Worm (Caenorhabditis elegans) whole organism, mixed stage, embryonic: ENCODE data around the gene K01D12.20.

Experiments
- bed-3 ChIP-seq: fragments of 200-800 bp; sonication (Bioruptor generic); optimal IDR thresholded peaks from 3 replicates; lab custom pipeline; 2018; ENCODE audit warnings: mild to moderate bottlenecking, missing genetic modification characterization, moderate library complexity, missing compliant biosample characterization
- blmp-1 ChIP-seq: fragments of 150-350 bp; optimal IDR thresholded peaks from 2 replicates; lab custom pipeline; 2014; ENCODE audit warnings: missing biosample characterization, missing genetic modification characterization
- ceh-39 ChIP-seq: fragments of 150-350 bp; optimal IDR thresholded peaks from 2 replicates; lab custom pipeline; 2014; ENCODE audit warnings: missing biosample characterization, missing genetic modification characterization
- ceh-43 ChIP-seq: fragments of 200-800 bp; sonication (Bioruptor generic); optimal IDR thresholded peaks from 2 replicates; lab custom pipeline; 2018; ENCODE audit warnings: mild to moderate bottlenecking, missing genetic modification characterization, moderate library complexity, missing compliant biosample characterization
- ceh-83 ChIP-seq: fragments of 200-800 bp; sonication (Bioruptor generic); optimal IDR thresholded peaks from 2 replicates; lab custom pipeline; 2018; ENCODE audit warnings: mild to moderate bottlenecking, missing genetic modification characterization, missing compliant biosample characterization
- ces-1 ChIP-seq: fragments of 150-350 bp; optimal IDR thresholded peaks from 2 replicates; lab custom pipeline; 2014; ENCODE audit warnings: missing biosample characterization, missing genetic modification reagents, missing genetic modification characterization
- cnd-1 ChIP-seq: fragments of 200-800 bp; sonication (Bioruptor generic); optimal IDR thresholded peaks from 2 replicates; lab custom pipeline; 2018; ENCODE audit warnings: mild to moderate bottlenecking, missing genetic modification characterization, missing compliant biosample characterization
- elt-1 ChIP-seq: sonication (generic microtip); optimal IDR thresholded peaks from 2 replicates; lab custom pipeline; 2017; ENCODE audit warnings: missing genetic modification characterization, mild to moderate bottlenecking, missing compliant biosample characterization, antibody characterized with exemption, moderate library complexity, borderline replicate concordance; ENCODE audit not compliant: insufficient read depth
- elt-3 ChIP-seq: fragments of 150-350 bp; optimal IDR thresholded peaks from 2 replicates; lab custom pipeline; 2014; ENCODE audit warnings: missing biosample characterization, missing genetic modification characterization
- flh-1 ChIP-seq: fragments of 200-800 bp; sonication (Bioruptor generic); optimal IDR thresholded peaks from 2 replicates; lab custom pipeline; 2018; ENCODE audit warnings: mild to moderate bottlenecking, missing genetic modification characterization, moderate library complexity, missing compliant biosample characterization
- hlh-1 ChIP-seq: fragments of 150-350 bp; optimal IDR thresholded peaks from 2 replicates; lab custom pipeline; 2014; ENCODE audit warnings: missing biosample characterization, missing genetic modification reagents, missing genetic modification characterization
- lin-13 ChIP-seq: fragments of 150-350 bp; optimal IDR thresholded peaks from 2 replicates; lab custom pipeline; 2014; ENCODE audit warnings: missing biosample characterization, missing genetic modification characterization
- lin-32 ChIP-seq: fragments of 200-800 bp; sonication (Bioruptor generic); optimal IDR thresholded peaks from 2 replicates; lab custom pipeline; 2018; ENCODE audit warnings: mild to moderate bottlenecking, missing genetic modification characterization, missing compliant biosample characterization
- lsy-2 ChIP-seq: fragments of 150-350 bp; optimal IDR thresholded peaks from 2 replicates; lab custom pipeline; 2014; ENCODE audit warnings: missing biosample characterization, missing genetic modification characterization
- mab-5 ChIP-seq: fragments of 150-350 bp; optimal IDR thresholded peaks from 2 replicates; lab custom pipeline; 2014; ENCODE audit warnings: missing biosample characterization, missing genetic modification characterization
- mep-1 ChIP-seq: fragments of 150-350 bp; optimal IDR thresholded peaks from 2 replicates; lab custom pipeline; 2017; ENCODE audit warnings: missing biosample characterization, missing genetic modification reagents, missing genetic modification characterization, inconsistent platforms
- mls-2 ChIP-seq: sonication (generic microtip); optimal IDR thresholded peaks from 2 replicates; lab custom pipeline; 2016; ENCODE audit warnings: mild to moderate bottlenecking, missing genetic modification characterization, moderate library complexity, missing compliant biosample characterization
- nhr-12 ChIP-seq: fragments of 150-350 bp; optimal IDR thresholded peaks from 2 replicates; lab custom pipeline; 2014; ENCODE audit warnings: missing biosample characterization, missing genetic modification characterization
- nhr-2 ChIP-seq: fragments of 150-350 bp; optimal IDR thresholded peaks from 2 replicates; lab custom pipeline; 2014; ENCODE audit warnings: missing biosample characterization, missing genetic modification characterization
- nhr-237 ChIP-seq: fragments of 150-350 bp; optimal IDR thresholded peaks from 2 replicates; lab custom pipeline; 2014; ENCODE audit warnings: missing biosample characterization, missing genetic modification characterization
- nhr-28 ChIP-seq: fragments of 150-350 bp; optimal IDR thresholded peaks from 2 replicates; lab custom pipeline; 2014; ENCODE audit warnings: missing biosample characterization, missing genetic modification characterization
- nhr-76 ChIP-seq: sonication (generic microtip); optimal IDR thresholded peaks from 2 replicates; lab custom pipeline; 2017; ENCODE audit warnings: missing biosample characterization, missing genetic modification characterization
- pha-4 ChIP-seq: fragments of 150-350 bp; optimal IDR thresholded peaks from 2 replicates; lab custom pipeline; 2018; ENCODE audit warnings: missing biosample characterization, missing genetic modification reagents, missing genetic modification characterization
- sem-2 ChIP-seq: fragments of 200-800 bp; sonication (Bioruptor generic); optimal IDR thresholded peaks from 2 replicates; lab custom pipeline; 2018; ENCODE audit warnings: mild to moderate bottlenecking, missing genetic modification characterization, missing compliant biosample characterization
- snpc-4 ChIP-seq: fragments of 150-350 bp; optimal IDR thresholded peaks from 2 replicates; lab custom pipeline; 2014; ENCODE audit warnings: missing biosample characterization, missing genetic modification characterization
- sptf-1 ChIP-seq: sonication (generic microtip); optimal IDR thresholded peaks from 2 replicates; lab custom pipeline; 2017; ENCODE audit warnings: mild to moderate bottlenecking, missing genetic modification characterization, moderate library complexity, missing compliant biosample characterization
- tbx-8 ChIP-seq: fragments of 200-800 bp; sonication (Bioruptor generic); optimal IDR thresholded peaks from 2 replicates; lab custom pipeline; 2018; ENCODE audit warnings: mild to moderate bottlenecking, missing genetic modification characterization, moderate library complexity, missing compliant biosample characterization
- unc-120 ChIP-seq: sonication (generic microtip); optimal IDR thresholded peaks from 2 replicates; lab custom pipeline; 2017; ENCODE audit warnings: missing genetic modification characterization, missing compliant biosample characterization; ENCODE audit not compliant: poor library complexity, severe bottlenecking
- unc-39 ChIP-seq: fragments of 150-350 bp; optimal IDR thresholded peaks from 2 replicates; lab custom pipeline; 2014; ENCODE audit warnings: missing biosample characterization, missing genetic modification characterization
- unc-62 ChIP-seq: fragments of 150-350 bp; optimal IDR thresholded peaks from 2 replicates; lab custom pipeline; 2014; ENCODE audit warnings: missing biosample characterization, missing genetic modification reagents, missing genetic modification characterization
- zip-8 ChIP-seq: fragments of 150-350 bp; optimal IDR thresholded peaks from 2 replicates; lab custom pipeline; 2014; ENCODE audit warnings: missing biosample characterization, missing genetic modification characterization
- ztf-11 ChIP-seq: fragments of 150-350 bp; optimal IDR thresholded peaks from 2 replicates; lab custom pipeline; 2014; ENCODE audit warnings: missing biosample characterization, missing genetic modification characterization

K01D12.20 gene

DNA sequence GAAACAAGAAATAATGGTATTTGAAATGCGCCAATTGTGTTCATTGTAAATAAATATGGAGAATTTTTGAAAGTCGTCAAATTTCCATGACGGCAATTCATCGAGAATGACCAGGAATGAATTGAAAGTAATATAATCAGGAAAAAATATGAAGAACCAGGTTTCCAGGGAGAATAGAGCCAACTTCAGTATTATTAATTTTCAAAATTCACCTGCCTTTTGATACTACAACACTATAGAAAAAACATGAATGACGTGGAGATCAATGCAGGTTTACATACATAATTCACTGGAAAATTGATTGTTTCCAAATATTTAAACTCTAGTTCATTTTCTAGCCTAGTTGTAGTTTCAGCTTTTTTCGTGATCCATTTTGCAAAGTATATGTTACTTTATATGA is 33.1 kb upstream of the K01D12.20 start, which contains the start of gene srh-25:
srh-25 (minus strand) TSS at position 101 of the 400 bp plus-strand sequence.
- TF ChIP-seq zip-8 (tag; lab: Kevin White, UChicago) (no peak), ceh-39 (no peak), pha-4 (no peak), cnd-1 (tag; lab: Kevin White, UChicago) (no peak), nhr-2 (tag; lab: Kevin White, UChicago) (no peak), lsy-2 (tag; lab: Kevin White, UChicago) (no peak), blmp-1 (tag; lab: Kevin White, UChicago) (no peak), nhr-12 (no peak), mls-2 (tag; lab: Kevin White, UChicago) (no peak), bed-3 (no peak), unc-120 (tag; lab: Kevin White, UChicago) (no peak)

DNA sequence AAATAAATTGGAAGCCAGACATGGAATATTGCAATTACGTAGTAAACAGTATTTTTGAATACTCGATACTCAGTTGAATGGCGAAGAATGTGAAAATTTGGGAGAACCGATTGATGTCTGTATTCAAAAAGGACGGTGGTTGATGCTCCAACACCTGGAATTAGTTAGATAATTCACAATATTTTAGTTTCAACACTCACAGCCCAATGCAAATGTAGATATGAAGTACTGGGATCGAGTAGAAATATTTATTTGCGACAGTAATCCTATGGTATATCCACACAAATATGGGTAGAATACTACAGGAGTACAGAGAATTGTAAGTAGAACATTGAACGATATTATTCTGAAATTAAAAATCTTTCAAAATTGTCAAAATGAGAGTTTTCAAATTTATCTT is 32.5 kb upstream of the K01D12.20 start:
- TF ChIP-seq bed-3, result no peak
- no peak for TF ChIP-seq nhr-237 (tag; lab: Kevin White, UChicago)
- TF ChIP-seq mep-1 (tag; lab: Kevin White, UChicago), result no peak
- TF ChIP-seq cnd-1 (tag; lab: Kevin White, UChicago), result no peak
- no peak for TF ChIP-seq lin-32 (GFP tag; lab: Kevin White, UChicago)
- no peak for TF ChIP-seq nhr-76 (tag; lab: Kevin White, UChicago)

DNA sequence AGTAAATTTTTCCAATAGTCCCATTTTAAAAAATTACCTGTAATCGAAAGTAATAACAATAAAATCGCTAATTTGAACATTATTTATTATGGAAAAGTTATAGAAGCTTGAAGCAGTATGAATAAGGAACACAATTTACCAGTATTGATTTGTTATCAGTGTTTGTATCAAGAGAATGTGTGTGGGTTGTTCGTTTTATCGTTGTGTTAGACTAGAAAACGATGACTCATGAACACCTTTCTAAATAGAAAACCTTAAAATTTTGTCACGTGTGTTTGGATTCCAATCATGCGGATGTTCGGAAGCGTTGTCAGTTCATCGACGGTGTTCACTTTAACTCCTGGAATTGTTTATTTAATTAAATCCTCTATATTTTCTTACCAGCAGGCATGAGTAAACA is 31.5 kb upstream of the K01D12.20 start, which contains the start of gene C54D10.13:
C54D10.13 (minus strand) TSS at position 179 of the 400 bp plus-strand sequence.
- TF ChIP-seq blmp-1 (tag; lab: Kevin White, UChicago) (no peak), sem-2 (GFP tag; lab: Kevin White, UChicago) (no peak), nhr-28 (no peak), tbx-8 (GFP tag; lab: Kevin White, UChicago) (no peak), ceh-43 (no peak), sptf-1 (tag; lab: Kevin White, UChicago) (no peak), hlh-1 (tag; lab: Kevin White, UChicago) (no peak), lin-13 (no peak), lsy-2 (tag; lab: Kevin White, UChicago) (no peak), ces-1 (GFP tag; lab: Kevin White, UChicago) (no peak), ceh-83 (GFP tag; lab: Kevin White, UChicago) (no peak), snpc-4 (tag; lab: Kevin White, UChicago) (no peak), unc-39 (no peak)
- TF ChIP-seq, all 35 proteins: peak for 0

DNA sequence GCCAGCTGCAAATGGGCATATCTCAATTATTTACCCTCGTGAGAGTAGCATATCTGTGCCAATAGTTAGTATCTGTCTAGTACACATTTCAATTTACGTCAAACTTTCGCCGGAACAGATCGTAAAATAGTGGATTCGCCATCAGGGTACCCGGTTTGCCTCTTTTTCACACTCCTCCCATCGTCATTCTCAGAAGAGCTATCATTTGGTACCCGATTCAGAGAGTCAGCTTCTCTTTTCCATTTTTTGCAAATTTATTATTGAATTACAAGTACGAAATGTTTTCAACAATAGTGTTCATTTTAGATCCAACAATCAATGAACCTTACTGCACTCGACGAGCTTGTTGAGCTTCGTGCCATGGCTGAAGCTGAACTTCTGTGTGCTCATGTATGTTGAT is 28.4 kb upstream of the K01D12.20 start, which contains the start of gene C54D10.5:
C54D10.5 (plus strand) TSS at position 301 of the 400 bp plus-strand sequence.
- TF ChIP-seq mep-1 (tag; lab: Kevin White, UChicago) (no peak), hlh-1 (tag; lab: Kevin White, UChicago) (no peak), ces-1 (GFP tag; lab: Kevin White, UChicago) (no peak), ceh-83 (GFP tag; lab: Kevin White, UChicago) (no peak), unc-62 (GFP tag; lab: Kevin White, UChicago) (no peak)

DNA sequence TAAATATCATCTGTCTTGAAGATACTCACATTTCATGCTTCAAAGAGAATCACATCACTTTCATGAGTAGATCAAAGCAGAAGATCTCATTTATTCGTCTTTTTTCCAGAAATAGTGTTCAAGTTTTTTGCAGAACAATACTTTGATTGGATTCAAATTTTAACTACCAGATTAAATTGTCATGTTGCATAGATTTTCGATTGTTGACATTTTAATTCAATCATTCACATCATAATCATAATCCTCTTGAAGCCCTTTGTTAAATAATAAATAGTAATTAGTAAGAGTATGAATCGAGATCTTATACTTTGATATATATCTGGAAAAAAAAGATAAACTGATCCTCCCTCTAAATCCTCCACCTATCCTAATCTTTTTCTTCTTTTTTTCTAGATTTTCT is 27.2 kb upstream of the K01D12.20 start:
- no peak for TF ChIP-seq unc-62 (GFP tag; lab: Kevin White, UChicago)
- no peak for TF ChIP-seq elt-1 (tag; lab: Kevin White, UChicago)
- TF ChIP-seq elt-3 (tag; lab: Kevin White, UChicago), result no peak
- TF ChIP-seq flh-1 (GFP tag; lab: Kevin White, UChicago), result no peak
- TF ChIP-seq blmp-1 (tag; lab: Kevin White, UChicago), result no peak
- no peak for TF ChIP-seq zip-8 (tag; lab: Kevin White, UChicago)
- TF ChIP-seq ztf-11 (tag; lab: Kevin White, UChicago), result no peak
- TF ChIP-seq nhr-237 (tag; lab: Kevin White, UChicago), result no peak
- TF ChIP-seq mls-2 (tag; lab: Kevin White, UChicago), result no peak
- no peak for TF ChIP-seq tbx-8 (GFP tag; lab: Kevin White, UChicago)
- no peak for TF ChIP-seq snpc-4 (tag; lab: Kevin White, UChicago)
- no peak for TF ChIP-seq mab-5 (tag; lab: Kevin White, UChicago)
- TF ChIP-seq mep-1 (tag; lab: Kevin White, UChicago), result no peak
- TF ChIP-seq sptf-1 (tag; lab: Kevin White, UChicago), result no peak
